Fruit fly (Drosophila melanogaster) whole organism, embryonic: Measurements from ENCODE around the gene CG33966.

Source experiments
- Antp ChIP-seq: fragments of 200-800 bp; sonication (Bioruptor generic); optimal IDR thresholded peaks from 3 replicates; lab custom pipeline; 2016; ENCODE audit warnings: missing biosample characterization, missing genetic modification characterization
- CG10321 ChIP-seq: fragments of 200-800 bp; sonication (Bioruptor generic); IDR thresholded peaks from 2 replicates; pipeline ENCODE4 v1.3.6; 2022; ENCODE audit warnings: missing biosample characterization, missing genetic modification characterization
- CG13624 ChIP-seq: fragments of 200-800 bp; sonication (Bioruptor generic); optimal IDR thresholded peaks from 2 replicates; lab custom pipeline; 2016; ENCODE audit warnings: missing biosample characterization, missing genetic modification characterization
- CG14441 ChIP-seq: fragments of 200-800 bp; sonication (Bioruptor generic); IDR thresholded peaks from 2 replicates; pipeline ENCODE4 v1.3.6; 2022; ENCODE audit warnings: missing biosample characterization, missing genetic modification characterization
- CG15269 ChIP-seq: fragments of 200-800 bp; sonication (Bioruptor generic); optimal IDR thresholded peaks from 2 replicates; lab custom pipeline; 2018; ENCODE audit warnings: missing biosample characterization, mild to moderate bottlenecking, missing genetic modification characterization, moderate library complexity
- CG1603 ChIP-seq: fragments of 200-800 bp; sonication (Bioruptor generic); optimal IDR thresholded peaks from 2 replicates; lab custom pipeline; 2019; ENCODE audit warnings: missing biosample characterization, mild to moderate bottlenecking, missing genetic modification characterization, moderate library complexity
- CG16779 ChIP-seq: fragments of 200-800 bp; sonication (Bioruptor generic); IDR thresholded peaks from 2 replicates; pipeline ENCODE4 v1.3.6; 2022; ENCODE audit warnings: missing biosample characterization, missing genetic modification characterization
- CG16815 ChIP-seq: fragments of 200-800 bp; sonication (Bioruptor generic); optimal IDR thresholded peaks from 3 replicates; lab custom pipeline; 2017; ENCODE audit warnings: missing biosample characterization, mild to moderate bottlenecking, missing genetic modification characterization
- CG17328 ChIP-seq: fragments of 200-800 bp; sonication (Bioruptor generic); IDR thresholded peaks from 2 replicates; pipeline ENCODE4 v1.3.6; 2022; ENCODE audit warnings: missing biosample characterization, missing genetic modification characterization
- CG17612 ChIP-seq: fragments of 200-800 bp; sonication (Bioruptor generic); IDR thresholded peaks from 2 replicates; pipeline ENCODE4 v1.3.6; 2022; ENCODE audit warnings: missing biosample characterization, missing genetic modification characterization
- CG1832 ChIP-seq: fragments of 200-800 bp; sonication (Bioruptor generic); optimal IDR thresholded peaks from 2 replicates; lab custom pipeline; 2017; ENCODE audit warnings: missing biosample characterization, mild to moderate bottlenecking, missing genetic modification characterization, inconsistent platforms
- CG18476 ChIP-seq: fragments of 200-800 bp; sonication (Bioruptor generic); optimal IDR thresholded peaks from 2 replicates; lab custom pipeline; 2016; ENCODE audit warnings: missing biosample characterization, mild to moderate bottlenecking, missing genetic modification characterization
- CG2712 ChIP-seq: fragments of 200-800 bp; optimal IDR thresholded peaks from 3 replicates; lab custom pipeline; 2019; ENCODE audit warnings: missing biosample characterization, mild to moderate bottlenecking, missing genetic modification characterization, moderate library complexity
- CG4424 ChIP-seq: fragments of 200-800 bp; sonication (Bioruptor generic); optimal IDR thresholded peaks from 3 replicates; lab custom pipeline; 2016; ENCODE audit warnings: missing biosample characterization, missing genetic modification characterization
- CG6254 ChIP-seq: fragments of 200-800 bp; sonication (Bioruptor generic); optimal IDR thresholded peaks from 3 replicates; lab custom pipeline; 2017; ENCODE audit warnings: mild to moderate bottlenecking, missing biosample characterization, missing genetic modification reagents, missing genetic modification characterization
- CG6272 ChIP-seq: fragments of 200-800 bp; sonication (Bioruptor generic); IDR thresholded peaks from 2 replicates; pipeline ENCODE4 v1.3.6; 2022; ENCODE audit warnings: missing biosample characterization, missing genetic modification characterization
- CG8924 ChIP-seq: fragments of 200-800 bp; optimal IDR thresholded peaks from 3 replicates; lab custom pipeline; 2019; ENCODE audit warnings: missing biosample characterization, mild to moderate bottlenecking, missing genetic modification characterization, moderate library complexity
- CTCF ChIP-seq: fragments of 200-800 bp; sonication (Bioruptor generic); optimal IDR thresholded peaks from 2 replicates; lab custom pipeline; 2017; ENCODE audit warnings: missing biosample characterization, mild to moderate bottlenecking, missing genetic modification characterization, moderate library complexity
- Dek ChIP-seq: fragments of 200-800 bp; sonication (Bioruptor generic); optimal IDR thresholded peaks from 3 replicates; lab custom pipeline; 2019; ENCODE audit warnings: missing biosample characterization, mild to moderate bottlenecking, missing genetic modification characterization, moderate library complexity
- Doc2 ChIP-seq: fragments of 200-800 bp; sonication (Bioruptor generic); IDR thresholded peaks from 2 replicates; pipeline ENCODE4 v1.3.6; 2022; ENCODE audit warnings: missing biosample characterization, missing genetic modification characterization
- Elba2 ChIP-seq: fragments of 200-800 bp; sonication (Bioruptor generic); optimal IDR thresholded peaks from 3 replicates; lab custom pipeline; 2016; ENCODE audit warnings: missing biosample characterization, missing genetic modification characterization
- Gug ChIP-seq: fragments of 200-800 bp; sonication (Bioruptor generic); IDR thresholded peaks from 4 replicates; pipeline ENCODE4 v1.3.6; 2022; ENCODE audit warnings: missing biosample characterization, missing genetic modification characterization
- Jarid2 ChIP-seq: fragments of 200-800 bp; sonication (Bioruptor generic); optimal IDR thresholded peaks from 3 replicates; lab custom pipeline; 2017; ENCODE audit warnings: mild to moderate bottlenecking, missing biosample characterization, missing genetic modification reagents, missing genetic modification characterization
- Lhr ChIP-seq: fragments of 200-800 bp; sonication (Bioruptor generic); optimal IDR thresholded peaks from 3 replicates; lab custom pipeline; 2017; ENCODE audit warnings: mild to moderate bottlenecking, missing biosample characterization, missing genetic modification reagents, missing genetic modification characterization
- Mad ChIP-seq: fragments of 200-800 bp; sonication (Bioruptor generic); optimal IDR thresholded peaks from 2 replicates; lab custom pipeline; 2016; ENCODE audit warnings: missing biosample characterization, missing genetic modification characterization
- Nf-YB ChIP-seq: fragments of 200-800 bp; sonication (Bioruptor generic); optimal IDR thresholded peaks from 3 replicates; lab custom pipeline; 2019; ENCODE audit warnings: missing biosample characterization, mild to moderate bottlenecking, missing genetic modification characterization, moderate library complexity
- Pdp1 ChIP-seq, 2 experiments: fragments of 200-800 bp; sonication (Bioruptor generic); optimal IDR thresholded peaks; 3 replicates each; lab custom pipeline; 2016; ENCODE audit warnings: missing biosample characterization in 2 of 2, missing genetic modification characterization in 2 of 2, mild to moderate bottlenecking in 1 of 2, moderate library complexity in 1 of 2
- Rfx ChIP-seq: fragments of 200-800 bp; sonication (Bioruptor generic); IDR thresholded peaks from 2 replicates; pipeline ENCODE4 v1.3.6; 2022; ENCODE audit warnings: missing biosample characterization, missing genetic modification characterization
- Scr ChIP-seq: fragments of 200-800 bp; sonication (Bioruptor generic); IDR thresholded peaks from 2 replicates; pipeline ENCODE4 v1.3.6; 2022; ENCODE audit warnings: missing biosample characterization, missing genetic modification characterization; ENCODE audit not compliant: partially characterized antibody
- TFAM ChIP-seq: fragments of 200-800 bp; sonication (Bioruptor generic); optimal IDR thresholded peaks from 2 replicates; lab custom pipeline; 2017; ENCODE audit warnings: missing biosample characterization, missing genetic modification characterization, inconsistent platforms
- aop ChIP-seq: fragments of 200-800 bp; sonication (Bioruptor generic); IDR thresholded peaks from 2 replicates; pipeline ENCODE4 v1.3.6; 2022; ENCODE audit warnings: missing biosample characterization, missing genetic modification characterization
- ash1 ChIP-seq: fragments of 200-800 bp; sonication (Bioruptor generic); optimal IDR thresholded peaks from 2 replicates; lab custom pipeline; 2018; ENCODE audit warnings: missing biosample characterization, mild to moderate bottlenecking, missing genetic modification characterization
- ato ChIP-seq: fragments of 200-800 bp; sonication (Bioruptor generic); IDR thresholded peaks from 2 replicates; pipeline ENCODE4 v1.3.6; 2022; ENCODE audit warnings: missing biosample characterization, missing genetic modification characterization; ENCODE audit not compliant: partially characterized antibody
- az2 ChIP-seq: fragments of 200-800 bp; sonication (Bioruptor generic); optimal IDR thresholded peaks from 3 replicates; lab custom pipeline; 2016; ENCODE audit warnings: missing biosample characterization, missing genetic modification characterization
- chinmo ChIP-seq: fragments of 200-800 bp; sonication (Bioruptor generic); IDR thresholded peaks from 4 replicates; pipeline ENCODE4 v1.3.6; 2022; ENCODE audit warnings: missing biosample characterization, missing genetic modification characterization; ENCODE audit not compliant: partially characterized antibody
- cwo ChIP-seq: fragments of 200-800 bp; sonication (Bioruptor generic); optimal IDR thresholded peaks from 3 replicates; lab custom pipeline; 2017; ENCODE audit warnings: missing biosample characterization, missing genetic modification characterization, mild to moderate bottlenecking, moderate library complexity, missing genetic modification reagents
- disco-r ChIP-seq: fragments of 200-800 bp; sonication (Bioruptor generic); optimal IDR thresholded peaks from 2 replicates; lab custom pipeline; 2016; ENCODE audit warnings: missing biosample characterization, missing genetic modification characterization
- dysf ChIP-seq: fragments of 200-800 bp; sonication (Bioruptor generic); IDR thresholded peaks from 3 replicates; pipeline ENCODE4 v1.3.6; 2022; ENCODE audit warnings: missing biosample characterization, missing genetic modification characterization
- en ChIP-seq: fragments of 200-800 bp; sonication (Bioruptor generic); optimal IDR thresholded peaks from 2 replicates; lab custom pipeline; 2016; ENCODE audit warnings: missing biosample characterization, missing genetic modification characterization
- eve ChIP-seq, 2 experiments: fragments of >200 bp; optimal IDR thresholded peaks; 2 replicates each; lab custom pipeline; 2017; ENCODE audit warnings: missing biosample characterization in 2 of 2, missing genetic modification characterization in 2 of 2
- gcm ChIP-seq: fragments of 200-800 bp; sonication (Bioruptor generic); optimal IDR thresholded peaks from 2 replicates; lab custom pipeline; 2019; ENCODE audit warnings: missing biosample characterization, mild to moderate bottlenecking, missing genetic modification characterization, moderate library complexity
- gem ChIP-seq: fragments of 200-800 bp; sonication (Bioruptor generic); optimal IDR thresholded peaks from 2 replicates; lab custom pipeline; 2019; ENCODE audit warnings: missing biosample characterization, mild to moderate bottlenecking, missing genetic modification characterization, moderate library complexity
- grn ChIP-seq: fragments of 200-800 bp; sonication (Bioruptor generic); optimal IDR thresholded peaks from 3 replicates; lab custom pipeline; 2017; ENCODE audit warnings: missing biosample characterization, missing genetic modification characterization
- ham ChIP-seq: fragments of 200-800 bp; sonication (Bioruptor generic); IDR thresholded peaks from 2 replicates; pipeline ENCODE4 v1.3.6; 2022; ENCODE audit warnings: missing biosample characterization, missing genetic modification characterization
- hb ChIP-seq: fragments of 200-800 bp; sonication (Bioruptor generic); IDR thresholded peaks from 3 replicates; pipeline ENCODE4 v1.3.6; 2022; ENCODE audit warnings: missing biosample characterization, missing genetic modification characterization; ENCODE audit not compliant: partially characterized antibody
- jing ChIP-seq: fragments of 200-800 bp; sonication (Bioruptor generic); optimal IDR thresholded peaks from 2 replicates; lab custom pipeline; 2018; ENCODE audit warnings: missing biosample characterization, mild to moderate bottlenecking, missing genetic modification characterization
- pb ChIP-seq: fragments of 200-800 bp; sonication (Bioruptor generic); optimal IDR thresholded peaks from 3 replicates; lab custom pipeline; 2016; ENCODE audit warnings: missing biosample characterization, missing genetic modification characterization
- pfk ChIP-seq: fragments of 200-800 bp; sonication (Bioruptor generic); optimal IDR thresholded peaks from 2 replicates; lab custom pipeline; 2018; ENCODE audit warnings: missing biosample characterization, mild to moderate bottlenecking, missing genetic modification characterization, moderate library complexity
- phol ChIP-seq: fragments of 200-800 bp; sonication (Bioruptor generic); optimal IDR thresholded peaks from 3 replicates; lab custom pipeline; 2018; ENCODE audit warnings: missing biosample characterization, mild to moderate bottlenecking, missing genetic modification characterization, moderate library complexity
- run ChIP-seq: fragments of 200-800 bp; sonication (Bioruptor generic); optimal IDR thresholded peaks from 3 replicates; lab custom pipeline; 2018; ENCODE audit warnings: missing biosample characterization, mild to moderate bottlenecking, missing genetic modification characterization

The CG33966 gene

dm6 chr3L:1206682-1207421 is 27.1 kb upstream of the CG33966 start, which contains the start of gene LysB (continued):
- TF ChIP-seq Jarid2 (GFP tag; lab: Kevin White, UChicago) (peak; percentile 4), phol (tag; lab: Kevin White, UChicago) (no peak), CG4424 (no peak), CG10321 (no peak), Scr (no peak), ato (GFP tag; lab: Robert Waterston, UW) (0 out of 2 replicates have a peak, but pooled peaks have one; percentile 26), pfk (GFP tag; lab: Kevin White, UChicago) (no peak), Nf-YB (GFP tag; lab: Kevin White, UChicago) (no peak), chinmo (GFP tag; lab: Robert Waterston, UW) (no peak), Pdp1 (GFP tag; optimal IDR thresholded peaks at IDR 0.05; lab: Kevin White, UChicago) (peak in 1 of 2 experiments; percentile 30), aop (GFP tag; lab: Robert Waterston, UW) (no peak), CG1603 (peak; percentile 15), run (no peak), jing (no peak), Antp (GFP tag; lab: Kevin White, UChicago) (peak; percentile 6), Rfx (peak; percentile 17; the same call in 1 of the 2 replicates), CG1832 (GFP tag; lab: Kevin White, UChicago) (no peak), Doc2 (GFP tag; lab: Robert Waterston, UW) (no peak), Dek (tag; lab: Kevin White, UChicago) (no peak), CG6272 (GFP tag; lab: Robert Waterston, UW) (peak; percentile 16; the same call in 1 of the 2 replicates), CG6254 (no peak), disco-r (no peak), az2 (GFP tag; lab: Kevin White, UChicago) (no peak), Lhr (GFP tag; lab: Kevin White, UChicago) (peak; percentile 37), CG16815 (GFP tag; lab: Kevin White, UChicago) (no peak), gem (no peak), ash1 (GFP tag; lab: Kevin White, UChicago) (no peak), Gug (GFP tag; lab: Robert Waterston, UW) (no peak), gcm (GFP tag; lab: Kevin White, UChicago) (no peak), CG2712 (tag; lab: Kevin White, UChicago) (peak; percentile 9), CG17328 (GFP tag; lab: Robert Waterston, UW) (no peak), Elba2 (GFP tag; lab: Kevin White, UChicago) (no peak), cwo (GFP tag; lab: Kevin White, UChicago) (no peak), CG16779 (GFP tag; lab: Robert Waterston, UW) (no peak), CG15269 (tag; lab: Kevin White, UChicago) (no peak), Mad (GFP tag; lab: Kevin White, UChicago) (no peak), CG14441 (GFP tag; lab: Robert Waterston, UW) (no peak), CG8924 (tag; lab: Kevin White, UChicago) (no peak), pb (GFP tag; lab: Kevin White, UChicago) (no peak), CG17612 (no peak), en (GFP tag; lab: Kevin White, UChicago) (no peak), ham (no peak), CTCF (GFP tag; lab: Kevin White, UChicago) (peak; percentile 13), TFAM (GFP tag; lab: Kevin White, UChicago) (no peak), CG13624 (GFP tag; lab: Kevin White, UChicago) (peak; percentile 7), CG18476 (no peak), dysf (GFP tag; lab: Robert Waterston, UW) (no peak), grn (GFP tag; lab: Kevin White, UChicago) (no peak), hb (GFP tag; lab: Robert Waterston, UW) (no peak), eve (GFP tag; optimal IDR thresholded peaks at IDR 0.05; lab: Kevin White, UChicago) (no peak)
